Worm (Caenorhabditis elegans) whole organism, L3 larva: ENCODE measurements around the gene ZK512.8.

ENCODE experiments used
- ceh-28 ChIP-seq: fragments of 150-350 bp; optimal IDR thresholded peaks from 2 replicates; lab custom pipeline; 2014; ENCODE audit warnings: missing biosample characterization, missing genetic modification reagents, missing genetic modification characterization
- elt-3 ChIP-seq, 3 experiments: fragments of 150-350 bp in 1 of 3; sonication (generic microtip) in 2 of 3; optimal IDR thresholded peaks; 2 replicates in 2 of 3; 4 replicates in 1 of 3; lab custom pipeline; 2014 to 2017; ENCODE audit warnings: missing biosample characterization in 3 of 3, missing genetic modification characterization in 3 of 3
- fkh-10 ChIP-seq: sonication (generic microtip); optimal IDR thresholded peaks from 2 replicates; lab custom pipeline; 2017; ENCODE audit warnings: missing biosample characterization, missing genetic modification reagents, missing genetic modification characterization
- fos-1 ChIP-seq: fragments of 150-350 bp; optimal IDR thresholded peaks from 2 replicates; lab custom pipeline; 2014; ENCODE audit warnings: missing biosample characterization, missing genetic modification characterization
- jun-1 ChIP-seq: fragments of 150-350 bp; optimal IDR thresholded peaks from 2 replicates; lab custom pipeline; 2014; ENCODE audit warnings: missing biosample characterization, missing genetic modification reagents, missing genetic modification characterization
- nhr-23 ChIP-seq: fragments of 150-350 bp; optimal IDR thresholded peaks from 2 replicates; lab custom pipeline; 2014; ENCODE audit warnings: missing biosample characterization, missing genetic modification reagents, missing genetic modification characterization
- unc-62 ChIP-seq: fragments of 150-350 bp; sonication (generic microtip); optimal IDR thresholded peaks from 4 replicates; lab custom pipeline; 2014; ENCODE audit warnings: missing biosample characterization, missing genetic modification reagents, missing genetic modification characterization

ce11 chrIII:9149132-9149531 is 3.3 kb downstream of the ZK512.8 start:
- TF ChIP-seq elt-3 (tag; optimal IDR thresholded peaks at IDR 0.05; lab: Kevin White, UChicago) (no peak), fos-1 (tag; lab: Kevin White, UChicago) (no peak), ceh-28 (tag; lab: Kevin White, UChicago) (no peak), unc-62 (GFP tag; lab: Kevin White, UChicago) (no peak), jun-1 (tag; lab: Kevin White, UChicago) (no peak), nhr-23 (tag; lab: Kevin White, UChicago) (no peak), fkh-10 (GFP tag; lab: Kevin White, UChicago) (no peak)
